Fruit fly (Drosophila melanogaster) S2 (cell line): ENCODE data around the gene CG34112.

Experiments
- CG8478 ChIP-seq: fragments of >200 bp; optimal IDR thresholded peaks from 2 replicates; lab custom pipeline; 2018
- CTCF ChIP-seq, 2 experiments: fragments of >200 bp; optimal IDR thresholded peaks; 2 replicates each; lab custom pipeline; 2018

- TF ChIP-seq CG8478 (lab: Kevin White, UChicago) (no peak), CTCF (optimal IDR thresholded peaks at IDR 0.05; lab: Kevin White, UChicago) (no peak)
Observed at dm6 chr3R:4390133-4390532, 3.9 kb downstream of the CG34112 start, which contains the start of gene CG14646.
